Worm (Caenorhabditis elegans) whole organism, L1 larva: ENCODE data around the gene far-6.

Experiments used
- C04F5.9 ChIP-seq: sonication (generic microtip); optimal IDR thresholded peaks from 2 replicates; lab custom pipeline; 2016; ENCODE audit warnings: missing genetic modification characterization, missing compliant biosample characterization
- C16A3.4 ChIP-seq: fragments of 150-350 bp; optimal IDR thresholded peaks from 2 replicates; lab custom pipeline; 2014; ENCODE audit warnings: missing biosample characterization, missing genetic modification characterization
- Y116A8C.19 ChIP-seq: sonication (generic microtip); optimal IDR thresholded peaks from 2 replicates; lab custom pipeline; 2016; ENCODE audit warnings: missing compliant biosample characterization, missing genetic modification characterization, borderline replicate concordance
- aha-1 ChIP-seq: fragments of 150-350 bp; optimal IDR thresholded peaks from 2 replicates; lab custom pipeline; 2014; ENCODE audit warnings: missing biosample characterization, missing genetic modification characterization
- alr-1 ChIP-seq: fragments of 200-800 bp; sonication (Bioruptor generic); optimal IDR thresholded peaks from 2 replicates; lab custom pipeline; 2018; ENCODE audit warnings: borderline replicate concordance, mild to moderate bottlenecking, missing genetic modification characterization, missing compliant biosample characterization
- aly-2 ChIP-seq: fragments of 150-350 bp; optimal IDR thresholded peaks from 2 replicates; lab custom pipeline; 2014; ENCODE audit warnings: missing biosample characterization, missing genetic modification characterization
- blmp-1 ChIP-seq: fragments of 150-350 bp; optimal IDR thresholded peaks from 2 replicates; lab custom pipeline; 2014; ENCODE audit warnings: missing biosample characterization, missing genetic modification characterization
- ceh-63 ChIP-seq: fragments of 200-800 bp; sonication (Bioruptor generic); optimal IDR thresholded peaks from 2 replicates; lab custom pipeline; 2018; ENCODE audit warnings: mild to moderate bottlenecking, missing genetic modification characterization, missing compliant biosample characterization
- ceh-8 ChIP-seq: fragments of 200-800 bp; sonication (Bioruptor generic); optimal IDR thresholded peaks from 2 replicates; lab custom pipeline; 2018; ENCODE audit warnings: mild to moderate bottlenecking, missing genetic modification characterization, moderate library complexity, missing compliant biosample characterization
- ceh-82 ChIP-seq, 3 experiments: fragments of 150-350 bp in 1 of 3; sonication (generic microtip) in 2 of 3; optimal IDR thresholded peaks; 2 replicates each; lab custom pipeline; 2014 to 2017; ENCODE audit warnings: missing biosample characterization in 3 of 3, missing genetic modification characterization in 3 of 3
- ceh-90 ChIP-seq: sonication (generic microtip); optimal IDR thresholded peaks from 2 replicates; lab custom pipeline; 2016; ENCODE audit warnings: missing genetic modification characterization, missing compliant biosample characterization
- ces-1 ChIP-seq: fragments of 150-350 bp; optimal IDR thresholded peaks from 2 replicates; lab custom pipeline; 2014; ENCODE audit warnings: missing biosample characterization, missing genetic modification reagents, missing genetic modification characterization
- dpl-1 ChIP-seq, 3 experiments: fragments of 150-350 bp in 2 of 3; sonication (generic microtip) in 1 of 3; optimal IDR thresholded peaks; 2 replicates each; lab custom pipeline; 2014 to 2017; ENCODE audit warnings: missing biosample characterization in 3 of 3, missing genetic modification characterization in 3 of 3, missing genetic modification reagents in 3 of 3
- dsc-1 ChIP-seq: sonication (generic microtip); optimal IDR thresholded peaks from 2 replicates; lab custom pipeline; 2016; ENCODE audit warnings: mild to moderate bottlenecking, missing genetic modification characterization, missing compliant biosample characterization
- egl-27 ChIP-seq, 2 experiments: fragments of 150-350 bp in 1 of 2; sonication (generic microtip); optimal IDR thresholded peaks; 3 replicates each; lab custom pipeline; 2017 to 2018; ENCODE audit warnings: missing biosample characterization in 2 of 2, missing genetic modification characterization in 2 of 2, missing genetic modification reagents in 2 of 2
- elt-2 ChIP-seq: sonication (generic microtip); optimal IDR thresholded peaks from 2 replicates; lab custom pipeline; 2016; ENCODE audit warnings: missing genetic modification characterization, mild to moderate bottlenecking, inconsistent platforms, missing compliant biosample characterization, missing genetic modification reagents
- ets-5 ChIP-seq: fragments of 200-800 bp; sonication (Bioruptor generic); IDR thresholded peaks from 2 replicates; pipeline ENCODE4 v1.3.6; 2022; ENCODE audit warnings: missing genetic modification characterization, missing compliant biosample characterization
- fkh-10 ChIP-seq: sonication (generic microtip); optimal IDR thresholded peaks from 2 replicates; lab custom pipeline; 2017; ENCODE audit warnings: missing biosample characterization, missing genetic modification reagents, missing genetic modification characterization
- fkh-4 ChIP-seq: sonication (generic microtip); optimal IDR thresholded peaks from 2 replicates; lab custom pipeline; 2016; ENCODE audit warnings: missing compliant biosample characterization, missing genetic modification characterization, borderline replicate concordance
- fkh-8 ChIP-seq: sonication (generic microtip); optimal IDR thresholded peaks from 2 replicates; lab custom pipeline; 2016; ENCODE audit warnings: mild to moderate bottlenecking, missing genetic modification characterization, missing compliant biosample characterization
- hlh-17 ChIP-seq: fragments of 200-800 bp; sonication (Bioruptor generic); optimal IDR thresholded peaks from 2 replicates; lab custom pipeline; 2018; ENCODE audit warnings: missing genetic modification characterization, mild to moderate bottlenecking, missing compliant biosample characterization, moderate library complexity, borderline replicate concordance
- hpl-2 ChIP-seq: fragments of 150-350 bp; optimal IDR thresholded peaks from 2 replicates; lab custom pipeline; 2014; ENCODE audit warnings: missing biosample characterization, missing genetic modification reagents, missing genetic modification characterization
- irx-1 ChIP-seq: sonication (generic microtip); optimal IDR thresholded peaks from 2 replicates; lab custom pipeline; 2016; ENCODE audit warnings: missing genetic modification characterization, missing compliant biosample characterization
- jun-1 ChIP-seq: fragments of 150-350 bp; optimal IDR thresholded peaks from 2 replicates; lab custom pipeline; 2014; ENCODE audit warnings: missing biosample characterization, missing genetic modification reagents, missing genetic modification characterization
- lin-13 ChIP-seq: fragments of 150-350 bp; optimal IDR thresholded peaks from 2 replicates; lab custom pipeline; 2014; ENCODE audit warnings: missing biosample characterization, missing genetic modification reagents, missing genetic modification characterization
- lin-14 ChIP-seq: fragments of 200-800 bp; sonication (Bioruptor generic); optimal IDR thresholded peaks from 2 replicates; lab custom pipeline; 2018; ENCODE audit warnings: mild to moderate bottlenecking, missing genetic modification characterization, moderate library complexity, missing compliant biosample characterization
- lin-35 ChIP-seq, 2 experiments: fragments of 150-350 bp; optimal IDR thresholded peaks; 2 replicates each; lab custom pipeline; 2014; ENCODE audit warnings: missing biosample characterization in 2 of 2, missing genetic modification characterization in 2 of 2, missing genetic modification reagents in 2 of 2
- lin-39 ChIP-seq: fragments of 150-350 bp; optimal IDR thresholded peaks from 2 replicates; lab custom pipeline; 2014; ENCODE audit warnings: missing biosample characterization, missing genetic modification reagents, missing genetic modification characterization
- lir-3 ChIP-seq: sonication (generic microtip); optimal IDR thresholded peaks from 2 replicates; lab custom pipeline; 2016; ENCODE audit warnings: mild to moderate bottlenecking, missing genetic modification characterization, moderate library complexity, missing compliant biosample characterization; ENCODE audit not compliant: poor library complexity
- mab-9 ChIP-seq: fragments of 200-800 bp; sonication (Bioruptor generic); IDR thresholded peaks from 2 replicates; pipeline ENCODE4 v1.3.6; 2022; ENCODE audit warnings: missing genetic modification reagents, missing genetic modification characterization, missing compliant biosample characterization
- mdl-1 ChIP-seq, 2 experiments: fragments of 150-350 bp; optimal IDR thresholded peaks; 2 replicates each; lab custom pipeline; 2014 to 2017; ENCODE audit warnings: missing biosample characterization in 2 of 2, missing genetic modification characterization in 2 of 2, inconsistent platforms in 1 of 2
- mef-2 ChIP-seq: fragments of 150-350 bp; optimal IDR thresholded peaks from 2 replicates; lab custom pipeline; 2014; ENCODE audit warnings: missing biosample characterization, missing genetic modification characterization
- nhr-11 ChIP-seq: fragments of 150-350 bp; optimal IDR thresholded peaks from 2 replicates; lab custom pipeline; 2014; ENCODE audit warnings: missing biosample characterization, missing genetic modification characterization
- nhr-237 ChIP-seq: fragments of 150-350 bp; optimal IDR thresholded peaks from 2 replicates; lab custom pipeline; 2014; ENCODE audit warnings: missing biosample characterization, missing genetic modification characterization
- nhr-77 ChIP-seq: fragments of 150-350 bp; optimal IDR thresholded peaks from 2 replicates; lab custom pipeline; 2014; ENCODE audit warnings: missing biosample characterization, missing genetic modification characterization
- nhr-84 ChIP-seq: sonication (generic microtip); optimal IDR thresholded peaks from 2 replicates; lab custom pipeline; 2017; ENCODE audit warnings: missing biosample characterization, missing genetic modification characterization
- nhr-90 ChIP-seq: sonication (generic microtip); optimal IDR thresholded peaks from 2 replicates; lab custom pipeline; 2016; ENCODE audit warnings: mild to moderate bottlenecking, missing genetic modification characterization, missing compliant biosample characterization; ENCODE audit not compliant: poor library complexity
- rnt-1 ChIP-seq: sonication (generic microtip); optimal IDR thresholded peaks from 2 replicates; lab custom pipeline; 2016; ENCODE audit warnings: mild to moderate bottlenecking, missing genetic modification characterization, moderate library complexity, missing compliant biosample characterization
- skn-1 ChIP-seq: fragments of 150-350 bp; optimal IDR thresholded peaks from 2 replicates; lab custom pipeline; 2014; ENCODE audit warnings: missing biosample characterization, missing genetic modification characterization
- snu-23 ChIP-seq: sonication (generic microtip); optimal IDR thresholded peaks from 2 replicates; lab custom pipeline; 2016; ENCODE audit warnings: missing genetic modification characterization, missing compliant biosample characterization
- sox-4 ChIP-seq: sonication (generic microtip); optimal IDR thresholded peaks from 2 replicates; lab custom pipeline; 2016; ENCODE audit warnings: missing genetic modification characterization, missing compliant biosample characterization
- sptf-1 ChIP-seq: fragments of 150-350 bp; optimal IDR thresholded peaks from 2 replicates; lab custom pipeline; 2014; ENCODE audit warnings: missing biosample characterization, missing genetic modification characterization
- swsn-7 ChIP-seq: sonication (generic microtip); optimal IDR thresholded peaks from 2 replicates; lab custom pipeline; 2016; ENCODE audit warnings: missing genetic modification characterization, missing compliant biosample characterization
- tbx-2 ChIP-seq: sonication (generic microtip); optimal IDR thresholded peaks from 2 replicates; lab custom pipeline; 2016; ENCODE audit warnings: missing genetic modification characterization, missing compliant biosample characterization
- unc-30 ChIP-seq: sonication (generic microtip); optimal IDR thresholded peaks from 2 replicates; lab custom pipeline; 2017; ENCODE audit warnings: missing biosample characterization, missing genetic modification characterization
- unc-98 ChIP-seq: fragments of 200-800 bp; sonication (Bioruptor generic); IDR thresholded peaks from 2 replicates; pipeline ENCODE4 v1.3.6; 2022; ENCODE audit warnings: missing genetic modification characterization, missing compliant biosample characterization
- vab-15 ChIP-seq: sonication (generic microtip); optimal IDR thresholded peaks from 2 replicates; lab custom pipeline; 2017; ENCODE audit warnings: missing genotype, mild to moderate bottlenecking, missing genetic modification characterization, missing compliant biosample characterization
- xbp-1 ChIP-seq: sonication (generic microtip); optimal IDR thresholded peaks from 2 replicates; lab custom pipeline; 2016; ENCODE audit warnings: missing genetic modification characterization, missing compliant biosample characterization
- zip-4 ChIP-seq: fragments of 200-800 bp; sonication (Bioruptor generic); optimal IDR thresholded peaks from 2 replicates; lab custom pipeline; 2018; ENCODE audit warnings: mild to moderate bottlenecking, missing genetic modification characterization, moderate library complexity, missing compliant biosample characterization
- ztf-11 ChIP-seq, 2 experiments: sonication (generic microtip); optimal IDR thresholded peaks; 2 replicates each; lab custom pipeline; 2016 to 2017; ENCODE audit warnings: missing genetic modification characterization in 2 of 2, missing biosample characterization in 1 of 2, missing compliant biosample characterization in 1 of 2

far-6 gene

DNA sequence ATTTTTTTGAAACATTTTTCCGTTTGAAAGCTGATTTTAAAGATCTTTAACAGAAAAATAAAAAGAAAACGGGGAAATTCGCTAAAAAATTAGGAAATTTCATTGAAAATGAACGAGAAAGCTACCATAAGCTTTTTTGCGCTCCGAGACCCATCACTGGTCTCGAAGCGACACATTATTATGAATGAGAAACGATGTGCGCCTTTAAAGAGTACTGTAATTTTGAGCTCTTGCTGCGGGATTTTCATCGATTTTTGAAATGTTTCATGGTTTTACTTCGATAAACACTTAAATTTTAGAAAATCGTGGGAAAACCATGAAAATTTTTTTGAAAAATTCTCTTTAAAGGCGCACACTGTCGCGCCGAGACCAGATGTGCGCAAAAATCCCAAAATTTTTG, 37.9 kb upstream of the far-6 start:
- TF ChIP-seq ets-5 (GFP tag; lab: Robert Waterston, UW) (no peak), Y116A8C.19 (tag; lab: Kevin White, UChicago) (no peak), nhr-84 (no peak), fkh-8 (tag; lab: Kevin White, UChicago) (no peak), nhr-237 (tag; lab: Kevin White, UChicago) (no peak), lin-35 (GFP tag; optimal IDR thresholded peaks at IDR 0.05; lab: Kevin White, UChicago) (no peak), ceh-63 (no peak), zip-4 (GFP tag; lab: Kevin White, UChicago) (no peak), fkh-4 (tag; lab: Kevin White, UChicago) (no peak), snu-23 (GFP tag; lab: Kevin White, UChicago) (no peak), hpl-2 (no peak), vab-15 (no peak), dsc-1 (tag; lab: Kevin White, UChicago) (no peak), elt-2 (tag; lab: Kevin White, UChicago) (no peak), ceh-82 (tag; optimal IDR thresholded peaks at IDR 0.05; lab: Kevin White, UChicago) (no peak), hlh-17 (no peak), alr-1 (tag; lab: Kevin White, UChicago) (no peak), aha-1 (tag; lab: Kevin White, UChicago) (no peak), ceh-8 (GFP tag; lab: Kevin White, UChicago) (no peak)

DNA sequence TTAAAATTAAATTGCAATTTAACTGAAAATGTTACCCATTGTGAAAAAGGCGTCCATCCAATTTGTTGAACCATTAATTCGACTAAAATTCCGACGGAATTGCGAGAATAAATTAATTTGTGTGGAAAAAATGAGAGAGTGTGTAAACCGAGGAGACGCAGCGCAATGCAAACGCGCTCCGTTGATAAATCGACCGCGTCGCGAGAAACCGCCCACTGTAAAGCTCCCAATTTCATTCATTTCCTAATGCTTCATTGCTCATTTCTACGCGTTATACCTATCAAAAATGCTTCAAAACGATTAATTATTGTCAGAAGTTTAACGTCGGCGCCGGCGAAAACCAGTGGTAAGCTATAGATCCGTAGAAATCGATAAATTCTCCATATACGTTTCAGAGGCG, 30.4 kb upstream of the far-6 start, which contains the start of the genes Y67H2A.2 and micu-1:
Gene Y67H2A.2, minus strand, starts transcription at position 74 of the 400 bp plus-strand sequence.
Gene micu-1, plus strand, starts transcription at position 181 of the 400 bp plus-strand sequence.
- peak; percentile 18 for TF ChIP-seq hpl-2
- peak; percentile 74 for TF ChIP-seq lin-13 (GFP tag; lab: Kevin White, UChicago)
- peak in 1 of 2 experiments; percentile 68 for TF ChIP-seq mdl-1 (tag; optimal IDR thresholded peaks at IDR 0.05; lab: Kevin White, UChicago)
- peak; percentile 50 for TF ChIP-seq lir-3 (tag; lab: Kevin White, UChicago)
- peak; percentile 72 for TF ChIP-seq nhr-90 (tag; lab: Kevin White, UChicago)
- TF ChIP-seq vab-15 = peak; percentile 61
- TF ChIP-seq rnt-1 (tag; lab: Kevin White, UChicago) = peak; percentile 89
- TF ChIP-seq aly-2 (tag; lab: Kevin White, UChicago) = peak; percentile 41
- no peak for TF ChIP-seq egl-27 (tag; optimal IDR thresholded peaks at IDR 0.05; lab: Kevin White, UChicago)
- peak; percentile 13 for TF ChIP-seq fkh-10
- no peak for TF ChIP-seq unc-98
- peak; percentile 86 for TF ChIP-seq lin-14 (GFP tag; lab: Kevin White, UChicago)
- TF ChIP-seq lin-39 (tag; lab: Kevin White, UChicago) = peak; percentile 50
- TF ChIP-seq unc-30 (tag; lab: Kevin White, UChicago) = no peak
- no peak for TF ChIP-seq ceh-90 (tag; lab: Kevin White, UChicago)
- TF ChIP-seq nhr-11 (tag; lab: Kevin White, UChicago) = no peak
- peak; percentile 45 for TF ChIP-seq elt-2 (tag; lab: Kevin White, UChicago)
- TF ChIP-seq ceh-63 = peak; percentile 36
- TF ChIP-seq C16A3.4 (tag; lab: Kevin White, UChicago) = peak; percentile 76
- TF ChIP-seq nhr-77 (tag; lab: Kevin White, UChicago) = peak; percentile 63
- peak; percentile 73 for TF ChIP-seq irx-1 (tag; lab: Kevin White, UChicago)
- TF ChIP-seq blmp-1 (tag; lab: Kevin White, UChicago) = peak; percentile 28
- peak; percentile 84 for TF ChIP-seq mab-9 (GFP tag; lab: Robert Waterston, UW)
- peak in 1 of 2 experiments; percentile 60 for TF ChIP-seq ztf-11 (tag; optimal IDR thresholded peaks at IDR 0.05; lab: Kevin White, UChicago)
- TF ChIP-seq alr-1 (tag; lab: Kevin White, UChicago) = no peak
- TF ChIP-seq sptf-1 (tag; lab: Kevin White, UChicago) = no peak
- TF ChIP-seq xbp-1 (tag; lab: Kevin White, UChicago) = peak; percentile 84
- TF ChIP-seq skn-1 (tag; lab: Kevin White, UChicago) = peak; percentile 62
- peak; percentile 64 for TF ChIP-seq jun-1 (tag; lab: Kevin White, UChicago)
- TF ChIP-seq C04F5.9 (tag; lab: Kevin White, UChicago) = peak; percentile 46
- peak; percentile 82 for TF ChIP-seq tbx-2
- TF ChIP-seq sox-4 (tag; lab: Kevin White, UChicago) = peak; percentile 56
- no peak for TF ChIP-seq ces-1 (GFP tag; lab: Kevin White, UChicago)
- TF ChIP-seq ceh-8 (GFP tag; lab: Kevin White, UChicago) = peak; percentile 74
- TF ChIP-seq dpl-1 (GFP tag; optimal IDR thresholded peaks at IDR 0.05; lab: Kevin White, UChicago) = peak; percentile 62 to 78 (median 77)
- peak; percentile 87 for TF ChIP-seq swsn-7 (tag; lab: Kevin White, UChicago)
- TF ChIP-seq mef-2 (tag; lab: Kevin White, UChicago) = peak; percentile 8
